Worm (Caenorhabditis elegans) whole organism, early embryonic: ENCODE results near the gene F16B4.6.
A peak's percentile ranks its signal among the peaks of the same experiment; 100 is the strongest.

ENCODE experiments used
- B0310.2 ChIP-seq: sonication (generic microtip); optimal IDR thresholded peaks from 2 replicates; lab custom pipeline; 2016; ENCODE audit warnings: mild to moderate bottlenecking, missing genetic modification characterization, missing compliant biosample characterization
- F13C5.2 ChIP-seq: sonication (generic microtip); optimal IDR thresholded peaks from 2 replicates; lab custom pipeline; 2017; ENCODE audit warnings: mild to moderate bottlenecking, missing genetic modification characterization, inconsistent platforms, missing compliant biosample characterization
- aly-1 ChIP-seq: sonication (generic microtip); optimal IDR thresholded peaks from 2 replicates; lab custom pipeline; 2016; ENCODE audit warnings: missing genetic modification characterization, missing compliant biosample characterization
- ama-1 ChIP-seq: fragments of 150-350 bp; optimal IDR thresholded peaks from 2 replicates; lab custom pipeline; 2014
- ceh-36 ChIP-seq: sonication (generic microtip); optimal IDR thresholded peaks from 2 replicates; lab custom pipeline; 2016; ENCODE audit warnings: missing genetic modification characterization, inconsistent platforms, missing compliant biosample characterization
- ets-7 ChIP-seq: sonication (generic microtip); optimal IDR thresholded peaks from 2 replicates; lab custom pipeline; 2016; ENCODE audit warnings: missing genotype, missing genetic modification characterization, missing compliant biosample characterization
- flt-1 ChIP-seq: fragments of 200-800 bp; sonication (Bioruptor generic); IDR thresholded peaks from 2 replicates; pipeline ENCODE4 v1.3.6; 2022; ENCODE audit warnings: missing genetic modification characterization, missing compliant biosample characterization
- hmbx-1 ChIP-seq: sonication (generic microtip); optimal IDR thresholded peaks from 2 replicates; lab custom pipeline; 2016; ENCODE audit warnings: mild to moderate bottlenecking, missing genetic modification characterization, missing compliant biosample characterization
- hmg-4 ChIP-seq: fragments of 200-800 bp; sonication (Bioruptor generic); optimal IDR thresholded peaks from 2 replicates; lab custom pipeline; 2018; ENCODE audit warnings: mild to moderate bottlenecking, missing genetic modification characterization, missing compliant biosample characterization
- hnd-1 ChIP-seq: sonication (generic microtip); optimal IDR thresholded peaks from 2 replicates; lab custom pipeline; 2016; ENCODE audit warnings: missing genetic modification characterization, missing compliant biosample characterization
- pes-1 ChIP-seq: fragments of 200-800 bp; sonication (Bioruptor generic); IDR thresholded peaks from 2 replicates; pipeline ENCODE4 v1.3.6; 2022; ENCODE audit warnings: missing genetic modification reagents, missing genetic modification characterization, missing compliant biosample characterization
- scrt-1 ChIP-seq: fragments of 200-800 bp; sonication (Bioruptor generic); IDR thresholded peaks from 2 replicates; pipeline ENCODE4 v1.3.6; 2022; ENCODE audit warnings: missing genetic modification characterization, missing compliant biosample characterization
- sea-1 ChIP-seq: fragments of 200-800 bp; sonication (Bioruptor generic); conservative IDR thresholded peaks from 2 replicates; pipeline ENCODE4 v1.3.6; 2022; ENCODE audit warnings: missing genetic modification characterization, missing compliant biosample characterization
- tbx-11 ChIP-seq: fragments of 200-800 bp; sonication (Bioruptor generic); IDR thresholded peaks from 2 replicates; pipeline ENCODE4 v1.3.6; 2022; ENCODE audit warnings: missing genetic modification characterization, missing compliant biosample characterization
- tbx-37 ChIP-seq: fragments of 200-800 bp; sonication (Bioruptor generic); conservative IDR thresholded peaks from 2 replicates; pipeline ENCODE4 v1.3.6; 2022; ENCODE audit warnings: missing genetic modification reagents, missing genetic modification characterization, missing compliant biosample characterization
- tra-4 ChIP-seq: sonication (generic microtip); optimal IDR thresholded peaks from 2 replicates; lab custom pipeline; 2017; ENCODE audit warnings: missing genetic modification characterization, missing compliant biosample characterization

The F16B4.6 gene

DNA sequence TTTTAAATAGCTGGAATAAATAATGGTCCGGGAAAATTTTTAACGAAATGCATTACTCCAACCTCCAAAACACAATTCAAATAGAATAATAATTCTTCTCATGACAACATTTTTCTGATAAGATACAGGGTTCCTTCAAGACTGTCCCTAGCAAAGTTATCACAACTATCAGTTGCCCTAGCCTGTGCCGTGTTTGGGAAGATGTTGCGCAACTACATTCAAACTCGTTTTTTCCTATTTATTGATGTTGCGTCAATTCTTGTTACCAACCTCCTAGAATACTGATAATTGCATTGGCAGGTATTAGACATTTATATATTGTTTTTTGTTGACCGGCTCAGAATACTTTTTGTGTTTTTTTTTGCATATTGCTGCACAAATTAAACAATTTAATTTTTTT is 31.9 kb upstream of the F16B4.6 start:
- TF ChIP-seq ets-7 (tag; lab: Kevin White, UChicago) (no peak), sea-1 (no peak), aly-1 (no peak), flt-1 (GFP tag; lab: Robert Waterston, UW) (no peak), tbx-37 (GFP tag; lab: Robert Waterston, UW) (no peak), tbx-11 (GFP tag; lab: Robert Waterston, UW) (no peak), tra-4 (tag; lab: Kevin White, UChicago) (no peak), ceh-36 (tag; lab: Kevin White, UChicago) (no peak), ama-1 (no peak), F13C5.2 (no peak), scrt-1 (GFP tag; lab: Robert Waterston, UW) (no peak), B0310.2 (tag; lab: Kevin White, UChicago) (no peak)

DNA sequence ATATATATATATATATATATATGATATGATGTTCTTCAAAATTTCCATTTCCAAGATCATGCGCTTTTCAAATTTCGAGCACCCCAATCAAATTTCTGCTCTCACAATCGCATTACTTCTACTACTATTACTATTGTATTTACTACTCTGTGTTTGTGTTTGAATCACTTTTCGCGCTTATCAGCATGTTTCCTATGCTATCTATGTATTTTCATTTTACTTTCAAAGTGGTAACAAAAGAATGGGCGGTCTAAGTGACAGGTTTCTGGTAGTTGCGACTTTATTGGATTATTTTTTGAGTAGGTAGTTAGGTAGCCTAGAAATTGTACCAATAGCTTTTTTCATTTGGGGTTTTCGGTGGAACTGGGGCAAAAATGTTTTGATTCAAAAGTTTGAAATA is 28.9 kb upstream of the F16B4.6 start:
- TF ChIP-seq hmg-4 (GFP tag; lab: Kevin White, UChicago) = no peak
- TF ChIP-seq aly-1 = no peak
- no peak for TF ChIP-seq pes-1 (GFP tag; lab: Robert Waterston, UW)
- TF ChIP-seq ets-7 (tag; lab: Kevin White, UChicago) = no peak

DNA sequence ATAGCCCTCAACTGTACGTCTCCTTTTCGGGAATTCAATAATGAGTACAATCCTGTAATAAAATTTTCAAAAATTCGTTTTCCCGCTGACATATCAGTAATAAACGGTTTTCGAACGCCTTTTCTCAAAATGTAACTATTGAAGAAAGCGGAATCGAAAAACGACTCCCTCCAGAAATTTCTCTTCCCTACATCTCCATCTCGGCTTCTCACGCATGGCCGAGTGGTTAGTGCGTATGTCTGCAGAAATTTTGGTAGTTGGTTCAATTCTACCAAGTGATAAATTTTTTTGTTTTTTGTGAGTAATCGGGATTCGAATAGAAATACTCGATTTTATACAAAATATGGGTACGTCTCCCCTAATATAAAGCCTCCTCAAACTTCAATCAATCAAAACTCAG is 25.8 kb upstream of the F16B4.6 start:
- TF ChIP-seq tbx-11 (GFP tag; lab: Robert Waterston, UW) (peak; percentile 82), sea-1 (peak; percentile 71; the same call in 1 of the 2 replicates), pes-1 (GFP tag; lab: Robert Waterston, UW) (peak; percentile 82), flt-1 (GFP tag; lab: Robert Waterston, UW) (peak; percentile 70), scrt-1 (GFP tag; lab: Robert Waterston, UW) (peak; percentile 86), tbx-37 (GFP tag; lab: Robert Waterston, UW) (peak; percentile 91)

ce11 chrV:1566776-1567175 is 20.2 kb upstream of the F16B4.6 start, which contains the start of gene cdc-25.2:
cdc-25.2 (plus strand) TSS chrV:1567076.
- TF ChIP-seq hmg-4 (GFP tag; lab: Kevin White, UChicago) = no peak
- TF ChIP-seq pes-1 (GFP tag; lab: Robert Waterston, UW) = no peak
- no peak for TF ChIP-seq flt-1 (GFP tag; lab: Robert Waterston, UW)
- TF ChIP-seq B0310.2 (tag; lab: Kevin White, UChicago) = no peak

DNA sequence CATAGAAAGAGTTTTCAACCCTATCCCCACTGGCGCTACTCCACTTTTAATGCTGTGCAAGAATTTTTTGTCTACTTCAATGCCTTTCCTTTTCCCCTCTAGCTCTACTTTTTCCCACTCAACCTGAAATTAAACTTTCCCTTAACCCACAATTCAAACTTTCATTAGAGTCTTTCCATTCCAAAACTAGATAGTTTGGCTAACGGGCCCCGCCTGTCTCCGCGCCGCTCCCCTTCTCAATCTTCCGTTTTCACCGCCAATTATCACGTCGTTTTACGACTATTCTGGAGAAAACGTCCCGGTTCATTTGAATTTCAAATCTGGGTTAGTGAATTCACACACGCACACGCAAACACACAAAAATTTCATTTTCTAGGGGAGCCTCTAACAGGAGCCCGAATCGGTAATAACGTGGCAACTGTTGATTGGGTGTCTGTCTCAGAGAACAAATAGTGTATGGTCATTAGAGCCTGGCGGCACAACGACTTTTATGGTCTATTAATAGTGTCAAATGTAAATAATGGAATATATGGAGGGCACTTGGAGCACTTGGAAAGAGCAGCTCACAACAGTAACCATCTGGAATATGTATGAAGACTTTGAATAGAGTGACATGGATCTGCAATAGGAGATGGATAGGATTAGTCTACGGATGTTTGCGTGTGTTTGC is 17.1 kb upstream of the F16B4.6 start:
- TF ChIP-seq aly-1 (no peak), scrt-1 (GFP tag; lab: Robert Waterston, UW) (0 out of 2 replicates have a peak, but pooled peaks have one; percentile 56)

- TF ChIP-seq sea-1 (no peak), tbx-11 (GFP tag; lab: Robert Waterston, UW) (no peak), ama-1 (no peak), hmbx-1 (tag; lab: Kevin White, UChicago) (no peak), hmg-4 (GFP tag; lab: Kevin White, UChicago) (peak; percentile 71), flt-1 (GFP tag; lab: Robert Waterston, UW) (no peak; the same call in 1 of the 2 replicates), aly-1 (no peak), ceh-36 (tag; lab: Kevin White, UChicago) (no peak)
Measured at ce11 chrV:1570679-1571078, 16.3 kb upstream of the F16B4.6 start.

DNA sequence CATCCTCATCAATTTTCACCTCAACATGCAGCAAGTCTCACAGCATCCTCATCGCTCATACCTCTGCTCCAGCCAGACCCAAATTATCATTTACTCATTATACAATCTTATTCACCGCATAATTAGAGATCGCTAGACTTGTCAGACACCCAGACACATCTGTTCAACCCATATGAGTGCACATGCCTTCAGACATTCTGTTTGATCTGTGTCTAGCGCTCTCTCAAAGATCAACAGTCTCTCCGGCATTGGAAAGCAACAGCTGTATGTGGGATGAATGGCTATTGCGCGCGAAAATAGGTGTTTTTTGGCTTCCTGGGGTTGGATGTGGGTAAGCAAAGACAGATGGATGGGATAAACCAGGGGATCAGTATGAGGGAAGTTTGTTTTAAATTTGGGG is 14.4 kb upstream of the F16B4.6 start:
- TF ChIP-seq pes-1 (GFP tag; lab: Robert Waterston, UW) (no peak), hmg-4 (GFP tag; lab: Kevin White, UChicago) (peak; percentile 42), F13C5.2 (no peak), ceh-36 (tag; lab: Kevin White, UChicago) (no peak), tbx-11 (GFP tag; lab: Robert Waterston, UW) (no peak)

ce11 chrV:1574599-1574998 is 12.4 kb upstream of the F16B4.6 start:
- no peak for TF ChIP-seq flt-1 (GFP tag; lab: Robert Waterston, UW)
- no peak for TF ChIP-seq hmbx-1 (tag; lab: Kevin White, UChicago)
- no peak for TF ChIP-seq tbx-37 (GFP tag; lab: Robert Waterston, UW)
- no peak for TF ChIP-seq F13C5.2
- TF ChIP-seq ceh-36 (tag; lab: Kevin White, UChicago) = no peak
- TF ChIP-seq hnd-1 (tag; lab: Kevin White, UChicago) = no peak
- TF ChIP-seq scrt-1 (GFP tag; lab: Robert Waterston, UW) = no peak
- TF ChIP-seq tra-4 (tag; lab: Kevin White, UChicago) = no peak
- no peak for TF ChIP-seq hmg-4 (GFP tag; lab: Kevin White, UChicago)

DNA sequence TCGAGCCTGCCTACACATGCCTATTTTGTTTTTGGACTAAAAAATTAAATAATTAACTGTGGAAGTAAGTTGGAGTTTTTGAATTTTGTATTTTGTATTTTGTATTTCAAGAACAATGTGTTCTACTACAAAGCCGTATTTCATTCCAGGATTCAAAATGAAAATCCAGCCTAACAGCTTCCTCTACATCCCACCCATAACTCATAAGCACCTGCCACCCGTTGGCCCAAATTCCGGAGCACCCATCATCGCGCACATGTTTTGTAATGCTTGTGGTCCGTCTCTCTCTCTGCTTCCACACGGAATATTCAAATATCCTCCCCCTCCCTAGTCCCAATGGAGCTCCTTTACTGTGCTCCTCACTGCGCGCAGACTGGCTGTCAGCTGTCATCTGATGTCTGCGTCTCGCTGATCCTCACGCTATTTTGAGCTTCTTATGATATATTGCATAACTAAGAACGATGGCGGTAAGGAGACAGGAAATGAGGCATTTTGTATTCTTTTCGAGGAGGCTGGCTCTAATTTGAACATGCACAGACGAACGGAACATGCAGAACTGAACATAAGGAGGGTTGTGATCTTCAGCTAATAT is 11.4 kb upstream of the F16B4.6 start:
- no peak for TF ChIP-seq tbx-37 (GFP tag; lab: Robert Waterston, UW)
- TF ChIP-seq flt-1 (GFP tag; lab: Robert Waterston, UW) = no peak
- TF ChIP-seq ceh-36 (tag; lab: Kevin White, UChicago) = peak; percentile 22
- TF ChIP-seq pes-1 (GFP tag; lab: Robert Waterston, UW) = no peak
- no peak for TF ChIP-seq scrt-1 (GFP tag; lab: Robert Waterston, UW)
- no peak for TF ChIP-seq ets-7 (tag; lab: Kevin White, UChicago)
- no peak for TF ChIP-seq aly-1
- TF ChIP-seq hmg-4 (GFP tag; lab: Kevin White, UChicago) = no peak
